Worm (Caenorhabditis elegans) whole organism, early embryonic: ENCODE results near the gene idpp-5.

Experiments
- B0310.2 ChIP-seq: sonication (generic microtip); optimal IDR thresholded peaks from 2 replicates; lab custom pipeline; 2016; ENCODE audit warnings: mild to moderate bottlenecking, missing genetic modification characterization, missing compliant biosample characterization
- aly-1 ChIP-seq: sonication (generic microtip); optimal IDR thresholded peaks from 2 replicates; lab custom pipeline; 2016; ENCODE audit warnings: missing genetic modification characterization, missing compliant biosample characterization
- ama-1 ChIP-seq: fragments of 150-350 bp; optimal IDR thresholded peaks from 2 replicates; lab custom pipeline; 2014
- ceh-36 ChIP-seq: sonication (generic microtip); optimal IDR thresholded peaks from 2 replicates; lab custom pipeline; 2016; ENCODE audit warnings: missing genetic modification characterization, inconsistent platforms, missing compliant biosample characterization
- ets-7 ChIP-seq: sonication (generic microtip); optimal IDR thresholded peaks from 2 replicates; lab custom pipeline; 2016; ENCODE audit warnings: missing genotype, missing genetic modification characterization, missing compliant biosample characterization
- flt-1 ChIP-seq: fragments of 200-800 bp; sonication (Bioruptor generic); IDR thresholded peaks from 2 replicates; pipeline ENCODE4 v1.3.6; 2022; ENCODE audit warnings: missing genetic modification characterization, missing compliant biosample characterization
- hmg-4 ChIP-seq: fragments of 200-800 bp; sonication (Bioruptor generic); optimal IDR thresholded peaks from 2 replicates; lab custom pipeline; 2018; ENCODE audit warnings: mild to moderate bottlenecking, missing genetic modification characterization, missing compliant biosample characterization
- hnd-1 ChIP-seq: sonication (generic microtip); optimal IDR thresholded peaks from 2 replicates; lab custom pipeline; 2016; ENCODE audit warnings: missing genetic modification characterization, missing compliant biosample characterization
- pes-1 ChIP-seq: fragments of 200-800 bp; sonication (Bioruptor generic); IDR thresholded peaks from 2 replicates; pipeline ENCODE4 v1.3.6; 2022; ENCODE audit warnings: missing genetic modification reagents, missing genetic modification characterization, missing compliant biosample characterization
- tbx-37 ChIP-seq: fragments of 200-800 bp; sonication (Bioruptor generic); conservative IDR thresholded peaks from 2 replicates; pipeline ENCODE4 v1.3.6; 2022; ENCODE audit warnings: missing genetic modification reagents, missing genetic modification characterization, missing compliant biosample characterization
- tra-4 ChIP-seq: sonication (generic microtip); optimal IDR thresholded peaks from 2 replicates; lab custom pipeline; 2017; ENCODE audit warnings: missing genetic modification characterization, missing compliant biosample characterization

DNA sequence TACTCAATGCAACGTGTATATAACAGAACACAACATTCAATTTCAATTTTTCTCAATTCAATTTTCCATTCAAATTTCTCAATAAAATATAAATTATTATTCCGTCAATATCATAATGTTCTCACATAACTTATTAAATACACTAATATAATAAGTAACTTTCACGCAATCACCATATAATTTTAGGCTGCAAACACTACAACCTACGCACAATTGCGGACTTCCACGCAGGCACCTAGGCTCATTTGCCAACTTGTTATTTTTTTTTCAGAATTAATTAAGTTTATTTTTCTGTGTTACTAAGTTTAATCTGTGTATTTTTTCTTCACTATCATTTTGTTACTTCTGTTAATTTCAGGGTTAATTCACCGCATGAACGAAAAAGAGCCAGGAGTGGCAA lies 20.2 kb downstream of the idpp-5 start, which contains the start of gene F47B7.2:
- TF ChIP-seq flt-1 (GFP tag; lab: Robert Waterston, UW) (no peak), ceh-36 (tag; lab: Kevin White, UChicago) (no peak), tbx-37 (GFP tag; lab: Robert Waterston, UW) (no peak), aly-1 (tag; lab: Kevin White, UChicago) (no peak), tra-4 (tag; lab: Kevin White, UChicago) (no peak), hnd-1 (no peak), hmg-4 (GFP tag; lab: Kevin White, UChicago) (no peak), ama-1 (no peak), pes-1 (GFP tag; lab: Robert Waterston, UW) (peak; percentile 16; the same call in 1 of the 2 replicates), ets-7 (tag; lab: Kevin White, UChicago) (no peak), B0310.2 (tag; lab: Kevin White, UChicago) (no peak)
